Worm (Caenorhabditis elegans): Measurements from ENCODE around the gene T06C12.14.

- TF ChIP-seq dpl-1 (GFP tag; optimal IDR thresholded peaks at IDR 0.05) (no peak), ceh-82 (tag; optimal IDR thresholded peaks at IDR 0.05) (no peak), mxl-2 (GFP tag; conservative IDR thresholded peaks at IDR 0.05) (no peak), unc-62 (GFP tag; optimal IDR thresholded peaks at IDR 0.05 in 1 of 2) (no peak), unc-62 (tag; optimal IDR thresholded peaks at IDR 0.05) (no peak), saeg-2 (GFP tag; IDR thresholded peaks at IDR 0.05) (no peak), nhr-28 (tag; optimal IDR thresholded peaks at IDR 0.05) (no peak), fos-1 (tag; optimal IDR thresholded peaks at IDR 0.05) (no peak), ceh-62 (tag; optimal IDR thresholded peaks at IDR 0.05) (no peak), ztf-11 (tag; optimal IDR thresholded peaks at IDR 0.05) (no peak), aly-2 (tag; optimal IDR thresholded peaks at IDR 0.05) (no peak)
Measured at ce11 chrV:15922979-15923378, 23.2 kb downstream of the T06C12.14 start, which contains the start of gene F35E8.13.
